Worm (Caenorhabditis elegans): ENCODE results near the gene vps-33.2.

vps-33.2 gene

DNA sequence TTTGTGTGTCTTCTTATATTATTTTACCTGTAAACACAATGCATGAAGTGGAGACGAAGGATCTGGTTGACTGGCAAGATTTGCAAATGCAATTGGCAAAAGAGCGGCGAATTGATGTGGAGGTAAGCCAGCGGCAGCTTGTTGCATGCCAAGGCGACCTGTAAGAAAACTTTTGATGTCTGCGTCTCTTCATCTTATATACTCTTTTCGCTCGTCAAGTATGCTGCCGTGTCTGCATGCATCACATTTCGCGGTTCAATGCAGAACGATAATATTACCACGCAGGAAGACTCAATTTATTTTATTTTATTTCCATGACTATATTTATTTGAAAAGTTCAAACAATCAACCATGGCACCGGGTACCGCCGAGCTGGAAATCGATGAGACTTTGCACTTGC lies at the start of gene vps-33.2:
vps-33.2 (plus strand) TSS at position 244 of the 400 bp plus-strand sequence.
- peak; percentile 1 for TF ChIP-seq mep-1 (tag; optimal IDR thresholded peaks at IDR 0.05)
- TF ChIP-seq rbr-2 (tag; optimal IDR thresholded peaks at IDR 0.05), result peak; percentile 14
- TF ChIP-seq daf-8 (GFP tag; IDR thresholded peaks at IDR 0.05), result no peak
- TF ChIP-seq spr-1 (tag; optimal IDR thresholded peaks at IDR 0.05), result peak; percentile 17
- TF ChIP-seq F49E8.2 (tag; optimal IDR thresholded peaks at IDR 0.05; ENCODE audit: borderline replicate concordance), result peak; percentile 20
- peak; percentile 70 for TF ChIP-seq mes-2 (tag; optimal IDR thresholded peaks at IDR 0.05; ENCODE audit: poor library complexity, severe bottlenecking)
- no peak for TF ChIP-seq Y5F2A.4 (GFP tag; optimal IDR thresholded peaks at IDR 0.05)
- no peak for TF ChIP-seq nhr-76 (tag; optimal IDR thresholded peaks at IDR 0.05)
- TF ChIP-seq hlh-11 (tag; optimal IDR thresholded peaks at IDR 0.05), result peak; percentile 10
- TF ChIP-seq aha-1 (tag), result peak; percentile 21
- no peak for TF ChIP-seq ceh-62 (tag; optimal IDR thresholded peaks at IDR 0.05)
- peak; percentile 35 for TF ChIP-seq nhr-6 (tag; optimal IDR thresholded peaks at IDR 0.05)
- TF ChIP-seq dpl-1 (GFP tag; optimal IDR thresholded peaks at IDR 0.05), result no peak
- TF ChIP-seq lsy-2 (tag; optimal IDR thresholded peaks at IDR 0.05), result peak in 1 of 2 experiments; percentile 34
- no peak for TF ChIP-seq duxl-1 (tag; optimal IDR thresholded peaks at IDR 0.05; ENCODE audit: poor library complexity)
- peak; percentile 19 for TF ChIP-seq dve-1 (tag; optimal IDR thresholded peaks at IDR 0.05; ENCODE audit: insufficient read depth)
- TF ChIP-seq hmg-1.1 (GFP tag; IDR thresholded peaks at IDR 0.05), result peak; percentile 50
- no peak for TF ChIP-seq jun-1 (tag; optimal IDR thresholded peaks at IDR 0.05)

- TF ChIP-seq F37D6.2 (tag; optimal IDR thresholded peaks at IDR 0.05), result no peak
- no peak for TF ChIP-seq ceh-62 (tag; optimal IDR thresholded peaks at IDR 0.05)
- no peak for TF ChIP-seq T26A8.4 (GFP tag; IDR thresholded peaks at IDR 0.05)
- no peak for TF ChIP-seq snpc-4 (tag; optimal IDR thresholded peaks at IDR 0.05)
- no peak for TF ChIP-seq spr-1 (tag; optimal IDR thresholded peaks at IDR 0.05)
- TF ChIP-seq nhr-6 (tag; optimal IDR thresholded peaks at IDR 0.05), result no peak
- TF ChIP-seq Y5F2A.4 (GFP tag; optimal IDR thresholded peaks at IDR 0.05), result no peak
Observed at ce11 chrII:6554677-6555076, 46.3 kb upstream of the vps-33.2 start, which contains the start of gene wrn-1. Gene wrn-1, plus strand, starts transcription at chrII:6554977.

ce11 chrII:6558887-6559286 lies 42.1 kb upstream of the vps-33.2 start:
- TF ChIP-seq daf-16 (GFP tag; optimal IDR thresholded peaks at IDR 0.05) (peak in 1 of 2 experiments; percentile 23), daf-16 (tag; optimal IDR thresholded peaks at IDR 0.05) (no peak), cey-2 (tag; optimal IDR thresholded peaks at IDR 0.05; ENCODE audit: borderline replicate concordance, insufficient read depth) (no peak), pha-4 (GFP tag; IDR thresholded peaks at IDR 0.05) (no peak), pha-4 (tag; optimal IDR thresholded peaks at IDR 0.05) (no peak), nhr-11 (tag; optimal IDR thresholded peaks at IDR 0.05) (no peak), set-16 (GFP tag; IDR thresholded peaks at IDR 0.05) (no peak), zfp-3 (GFP tag; conservative IDR thresholded peaks at IDR 0.05) (0 out of 2 replicates have a peak, but pooled peaks have one; percentile 15), lin-39 (tag; optimal IDR thresholded peaks at IDR 0.05) (no peak), lin-38 (GFP tag; IDR thresholded peaks at IDR 0.05) (no peak), ztf-7 (tag; optimal IDR thresholded peaks at IDR 0.05) (no peak), snpc-4 (tag; optimal IDR thresholded peaks at IDR 0.05) (no peak), ceh-32 (tag; optimal IDR thresholded peaks at IDR 0.05; ENCODE audit: poor library complexity) (no peak), arid-1 (GFP tag; conservative IDR thresholded peaks at IDR 0.05) (no peak), ceh-20 (GFP tag; IDR thresholded peaks at IDR 0.05) (no peak), nhr-10 (tag; optimal IDR thresholded peaks at IDR 0.05) (no peak)

DNA sequence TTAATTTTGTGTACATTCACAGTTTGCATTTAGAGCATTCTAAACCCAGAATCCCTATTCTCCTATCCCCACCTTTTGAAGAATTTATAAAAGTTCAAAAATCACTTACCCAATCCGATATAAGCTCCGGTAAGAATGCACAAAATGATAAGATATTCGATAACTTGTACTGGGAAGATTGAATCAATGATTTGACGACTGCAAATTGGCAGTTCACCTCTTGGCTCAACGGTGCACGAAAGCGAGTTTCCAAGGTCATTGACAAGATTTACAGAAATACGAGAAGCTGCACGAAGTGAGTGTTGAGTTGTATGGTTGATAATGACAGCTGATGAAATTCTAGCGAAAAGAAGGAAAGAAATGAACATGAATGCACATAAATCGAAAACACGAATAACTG lies 40.7 kb upstream of the vps-33.2 start:
- TF ChIP-seq mes-2 (tag; optimal IDR thresholded peaks at IDR 0.05; ENCODE audit: poor library complexity, severe bottlenecking), result no peak
- TF ChIP-seq aha-1 (tag), result peak; percentile 74
- peak in 1 of 2 experiments; percentile 67 for TF ChIP-seq unc-62 (GFP tag; optimal IDR thresholded peaks at IDR 0.05 in 1 of 2)
- no peak for TF ChIP-seq unc-62 (tag; optimal IDR thresholded peaks at IDR 0.05)
- no peak for TF ChIP-seq skn-1 (tag; optimal IDR thresholded peaks at IDR 0.05)
- no peak for TF ChIP-seq ctbp-1 (GFP tag; IDR thresholded peaks at IDR 0.05)
